Worm (Caenorhabditis elegans): ENCODE results near the gene frm-2.

DNA sequence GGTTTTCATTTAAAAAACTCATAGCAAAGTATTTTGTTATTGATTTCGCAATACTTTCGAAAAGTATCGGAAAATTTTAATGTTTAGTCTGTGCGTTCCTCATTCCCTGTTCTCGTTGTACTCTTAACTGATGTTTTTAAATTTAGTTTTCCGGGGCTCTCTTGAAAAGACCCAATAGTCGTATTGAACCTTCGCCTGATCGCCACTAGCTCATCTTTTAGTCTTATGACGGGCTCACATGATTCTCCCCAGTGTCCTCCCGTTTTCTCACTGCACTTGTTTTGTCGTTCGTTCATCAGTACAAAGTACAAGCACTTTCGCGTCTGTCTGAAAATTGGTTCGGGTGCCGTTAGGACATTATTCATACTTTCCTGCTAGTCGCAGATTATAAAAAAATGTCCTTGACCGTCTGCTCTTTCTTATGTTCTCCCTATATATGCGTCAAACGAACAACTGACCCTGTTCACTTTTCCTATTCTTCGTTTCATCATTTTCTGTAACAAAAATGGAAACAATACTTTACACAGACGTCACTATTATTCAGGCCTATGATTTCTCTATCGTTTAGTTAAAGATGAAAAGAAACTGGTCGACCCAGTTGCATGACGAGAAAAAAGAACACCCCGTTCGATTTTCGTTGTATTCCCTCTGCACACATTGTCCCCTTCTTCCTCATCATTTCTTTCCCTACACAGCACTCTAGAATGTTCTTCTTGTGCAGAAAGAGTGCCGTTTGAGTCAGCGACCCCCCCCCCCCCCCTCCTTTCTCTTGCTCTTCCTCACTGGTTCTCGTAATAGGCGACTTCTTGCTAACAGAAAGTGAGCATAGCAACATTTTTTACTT lies 42.3 kb downstream of the frm-2 start, which contains the start of gene ubq-1:
- TF ChIP-seq lsy-2 (tag; optimal IDR thresholded peaks at IDR 0.05): no peak
- TF ChIP-seq elt-1 (tag; optimal IDR thresholded peaks at IDR 0.05; ENCODE audit: borderline replicate concordance, insufficient read depth): no peak
- TF ChIP-seq elt-3 (tag; optimal IDR thresholded peaks at IDR 0.05): no peak

Measured in whole organism, mixed stage, embryonic.